Fruit fly (Drosophila melanogaster) whole organism, embryonic: ENCODE results near the gene BomBc3.

Experiments used
- Atf-2 ChIP-seq: fragments of 200-800 bp; sonication (Bioruptor generic); optimal IDR thresholded peaks from 2 replicates; lab custom pipeline; 2016; ENCODE audit warnings: missing biosample characterization, missing genetic modification characterization
- B-H2 ChIP-seq: fragments of 200-800 bp; sonication (Bioruptor generic); optimal IDR thresholded peaks from 2 replicates; lab custom pipeline; 2018; ENCODE audit warnings: missing biosample characterization, mild to moderate bottlenecking, missing genetic modification characterization
- Bdp1 ChIP-seq: fragments of 200-800 bp; sonication (Bioruptor generic); optimal IDR thresholded peaks from 3 replicates; lab custom pipeline; 2016; ENCODE audit warnings: missing biosample characterization, missing genetic modification characterization
- CG1024 ChIP-seq: fragments of 200-800 bp; sonication (Bioruptor generic); IDR thresholded peaks from 2 replicates; pipeline ENCODE4 v1.3.6; 2022; ENCODE audit warnings: missing biosample characterization, missing genetic modification characterization
- CG10979 ChIP-seq: fragments of 200-800 bp; sonication (Bioruptor generic); optimal IDR thresholded peaks from 2 replicates; lab custom pipeline; 2018; ENCODE audit warnings: missing biosample characterization, mild to moderate bottlenecking, missing genetic modification characterization, moderate library complexity
- CG11085 ChIP-seq: fragments of 200-800 bp; sonication (Bioruptor generic); IDR thresholded peaks from 2 replicates; pipeline ENCODE4 v1.3.6; 2022; ENCODE audit warnings: missing biosample characterization, missing genetic modification characterization
- CG12071 ChIP-seq: fragments of 200-800 bp; sonication (Bioruptor generic); optimal IDR thresholded peaks from 3 replicates; lab custom pipeline; 2018; ENCODE audit warnings: missing biosample characterization, mild to moderate bottlenecking, missing genetic modification characterization
- CG12236 ChIP-seq: fragments of 200-800 bp; sonication (Bioruptor generic); optimal IDR thresholded peaks from 2 replicates; lab custom pipeline; 2016; ENCODE audit warnings: missing biosample characterization, missing genetic modification characterization
- CG1603 ChIP-seq: fragments of 200-800 bp; sonication (Bioruptor generic); optimal IDR thresholded peaks from 2 replicates; lab custom pipeline; 2019; ENCODE audit warnings: missing biosample characterization, mild to moderate bottlenecking, missing genetic modification characterization, moderate library complexity
- CG2678 ChIP-seq: fragments of 200-800 bp; sonication (Bioruptor generic); optimal IDR thresholded peaks from 3 replicates; lab custom pipeline; 2019; ENCODE audit warnings: missing biosample characterization, mild to moderate bottlenecking, missing genetic modification characterization, moderate library complexity
- CG33213 ChIP-seq: fragments of 200-800 bp; sonication (Bioruptor generic); optimal IDR thresholded peaks from 3 replicates; lab custom pipeline; 2016; ENCODE audit warnings: missing biosample characterization, missing genetic modification characterization
- CG4282 ChIP-seq: fragments of 200-800 bp; sonication (Bioruptor generic); optimal IDR thresholded peaks from 2 replicates; lab custom pipeline; 2016; ENCODE audit warnings: missing biosample characterization, missing genetic modification characterization
- CG4404 ChIP-seq: fragments of 200-800 bp; sonication (Bioruptor generic); IDR thresholded peaks from 2 replicates; pipeline ENCODE4 v1.3.6; 2022; ENCODE audit warnings: missing biosample characterization, missing genetic modification characterization
- CG4707 ChIP-seq: fragments of 200-800 bp; sonication (Bioruptor generic); optimal IDR thresholded peaks from 2 replicates; lab custom pipeline; 2018; ENCODE audit warnings: missing biosample characterization, mild to moderate bottlenecking, missing genetic modification characterization, moderate library complexity
- CG4730 ChIP-seq: fragments of 200-800 bp; sonication (Bioruptor generic); IDR thresholded peaks from 2 replicates; pipeline ENCODE4 v1.3.6; 2022; ENCODE audit warnings: missing biosample characterization, missing genetic modification characterization
- CG7357 ChIP-seq: fragments of 200-800 bp; sonication (Bioruptor generic); IDR thresholded peaks from 3 replicates; pipeline ENCODE4 v1.3.6; 2022; ENCODE audit warnings: missing biosample characterization, missing genetic modification characterization
- CG7556 ChIP-seq: fragments of 200-800 bp; sonication (Bioruptor generic); optimal IDR thresholded peaks from 2 replicates; lab custom pipeline; 2017; ENCODE audit warnings: missing biosample characterization, mild to moderate bottlenecking, missing genetic modification characterization
- CG7987 ChIP-seq: fragments of 200-800 bp; sonication (Bioruptor generic); optimal IDR thresholded peaks from 2 replicates; lab custom pipeline; 2018; ENCODE audit warnings: missing biosample characterization, mild to moderate bottlenecking, missing genetic modification characterization, moderate library complexity
- CG8290 ChIP-seq, 3 experiments: fragments of 200-800 bp; sonication (Bioruptor generic); optimal IDR thresholded peaks; 2 replicates each; lab custom pipeline; 2016 to 2019; ENCODE audit warnings: missing biosample characterization in 3 of 3, missing genetic modification characterization in 3 of 3, mild to moderate bottlenecking in 2 of 3, moderate library complexity in 1 of 3
- CG9797 ChIP-seq: fragments of 200-800 bp; sonication (Bioruptor generic); optimal IDR thresholded peaks from 3 replicates; lab custom pipeline; 2018; ENCODE audit warnings: missing biosample characterization, mild to moderate bottlenecking, missing genetic modification characterization
- CkIIα-i1 ChIP-seq: fragments of 200-800 bp; sonication (Bioruptor generic); IDR thresholded peaks from 2 replicates; pipeline ENCODE4 v1.3.6; 2022; ENCODE audit warnings: missing biosample characterization, missing genetic modification characterization
- CoRest ChIP-seq: fragments of 200-800 bp; sonication (Bioruptor generic); optimal IDR thresholded peaks from 3 replicates; lab custom pipeline; 2018; ENCODE audit warnings: missing biosample characterization, mild to moderate bottlenecking, missing genetic modification characterization, moderate library complexity
- Dad ChIP-seq: fragments of 200-800 bp; sonication (Bioruptor generic); optimal IDR thresholded peaks from 3 replicates; lab custom pipeline; 2016; ENCODE audit warnings: missing biosample characterization, missing genetic modification characterization
- Dek ChIP-seq: fragments of 200-800 bp; sonication (Bioruptor generic); optimal IDR thresholded peaks from 3 replicates; lab custom pipeline; 2019; ENCODE audit warnings: missing biosample characterization, mild to moderate bottlenecking, missing genetic modification characterization, moderate library complexity
- Doc3 ChIP-seq: fragments of 200-800 bp; sonication (Bioruptor generic); IDR thresholded peaks from 3 replicates; pipeline ENCODE4 v1.3.6; 2022; ENCODE audit warnings: missing biosample characterization, missing genetic modification characterization; ENCODE audit not compliant: partially characterized antibody
- Ets97D ChIP-seq: fragments of 200-800 bp; sonication (Bioruptor generic); optimal IDR thresholded peaks from 3 replicates; lab custom pipeline; 2016; ENCODE audit warnings: missing biosample characterization, missing genetic modification characterization
- Gug ChIP-seq: fragments of 200-800 bp; sonication (Bioruptor generic); IDR thresholded peaks from 4 replicates; pipeline ENCODE4 v1.3.6; 2022; ENCODE audit warnings: missing biosample characterization, missing genetic modification characterization
- HLH3B ChIP-seq: fragments of 200-800 bp; sonication (Bioruptor generic); IDR thresholded peaks from 2 replicates; pipeline ENCODE4 v1.3.6; 2022; ENCODE audit warnings: missing biosample characterization, missing genetic modification characterization
- NFAT ChIP-seq: fragments of 200-800 bp; sonication (Bioruptor generic); IDR thresholded peaks from 2 replicates; pipeline ENCODE4 v1.3.6; 2022; ENCODE audit warnings: missing biosample characterization, missing genetic modification characterization
- Nf-YC ChIP-seq: fragments of 200-800 bp; optimal IDR thresholded peaks from 3 replicates; lab custom pipeline; 2019; ENCODE audit warnings: missing biosample characterization, mild to moderate bottlenecking, missing genetic modification characterization, moderate library complexity
- Stat92E ChIP-seq, 3 experiments: fragments of >200 bp in 2 of 3; fragments of 200-800 bp in 1 of 3; sonication (Bioruptor generic) in 1 of 3; optimal IDR thresholded peaks; 2 replicates each; lab custom pipeline; 2017 to 2019; ENCODE audit warnings: missing biosample characterization in 3 of 3, missing genetic modification characterization in 3 of 3, mild to moderate bottlenecking in 1 of 3, moderate library complexity in 1 of 3
- TFAM ChIP-seq: fragments of 200-800 bp; sonication (Bioruptor generic); optimal IDR thresholded peaks from 2 replicates; lab custom pipeline; 2017; ENCODE audit warnings: missing biosample characterization, missing genetic modification characterization, inconsistent platforms
- chm ChIP-seq: fragments of 200-800 bp; sonication (Bioruptor generic); IDR thresholded peaks from 2 replicates; pipeline ENCODE4 v1.3.6; 2022; ENCODE audit warnings: missing biosample characterization, missing genetic modification characterization
- danr ChIP-seq: fragments of 200-800 bp; sonication (Bioruptor generic); IDR thresholded peaks from 2 replicates; pipeline ENCODE4 v1.3.6; 2022; ENCODE audit warnings: missing biosample characterization, missing genetic modification characterization
- dmrt11E ChIP-seq: fragments of 200-800 bp; sonication (Bioruptor generic); optimal IDR thresholded peaks from 3 replicates; lab custom pipeline; 2018; ENCODE audit warnings: missing biosample characterization, mild to moderate bottlenecking, missing genetic modification characterization, moderate library complexity
- ewg ChIP-seq: fragments of 200-800 bp; sonication (Bioruptor generic); optimal IDR thresholded peaks from 3 replicates; lab custom pipeline; 2017; ENCODE audit warnings: mild to moderate bottlenecking, missing biosample characterization, missing genetic modification reagents, missing genetic modification characterization
- gcm ChIP-seq: fragments of 200-800 bp; sonication (Bioruptor generic); optimal IDR thresholded peaks from 2 replicates; lab custom pipeline; 2019; ENCODE audit warnings: missing biosample characterization, mild to moderate bottlenecking, missing genetic modification characterization, moderate library complexity
- inv ChIP-seq: fragments of 200-800 bp; sonication (Bioruptor generic); IDR thresholded peaks from 2 replicates; pipeline ENCODE4 v1.3.6; 2022; ENCODE audit warnings: missing biosample characterization, missing genetic modification characterization; ENCODE audit not compliant: partially characterized antibody
- kah ChIP-seq: fragments of 200-800 bp; sonication (Bioruptor generic); optimal IDR thresholded peaks from 2 replicates; lab custom pipeline; 2018; ENCODE audit warnings: missing biosample characterization, mild to moderate bottlenecking, missing genetic modification characterization
- lilli ChIP-seq: fragments of 200-800 bp; sonication (Bioruptor generic); optimal IDR thresholded peaks from 3 replicates; lab custom pipeline; 2016; ENCODE audit warnings: missing biosample characterization, missing genetic modification characterization
- nau ChIP-seq: fragments of 200-800 bp; sonication (Bioruptor generic); optimal IDR thresholded peaks from 3 replicates; lab custom pipeline; 2017; ENCODE audit warnings: missing biosample characterization, mild to moderate bottlenecking, missing genetic modification characterization, missing genetic modification reagents
- nom ChIP-seq: fragments of 200-800 bp; sonication (Bioruptor generic); optimal IDR thresholded peaks from 2 replicates; lab custom pipeline; 2017; ENCODE audit warnings: missing biosample characterization, missing genetic modification characterization, mild to moderate bottlenecking, moderate library complexity, missing genetic modification reagents
- p53 ChIP-seq: fragments of 200-800 bp; sonication (Bioruptor generic); optimal IDR thresholded peaks from 2 replicates; lab custom pipeline; 2016; ENCODE audit warnings: missing biosample characterization, missing genetic modification characterization
- pita ChIP-seq: fragments of 200-800 bp; sonication (Bioruptor generic); optimal IDR thresholded peaks from 2 replicates; lab custom pipeline; 2017; ENCODE audit warnings: missing biosample characterization, mild to moderate bottlenecking, missing genetic modification characterization
- prd ChIP-seq, 3 experiments: fragments of >200 bp in 2 of 3; fragments of 200-800 bp in 1 of 3; sonication (Bioruptor generic) in 1 of 3; optimal IDR thresholded peaks in 2 of 3; IDR thresholded peaks in 1 of 3; 2 replicates in 2 of 3; 3 replicates in 1 of 3; pipeline versions ENCODE4 v1.3.6 to Lab custom; 2017 to 2022; ENCODE audit warnings: missing biosample characterization in 1 of 3, missing genetic modification characterization in 1 of 3
- rib ChIP-seq: fragments of 200-800 bp; sonication (Bioruptor generic); IDR thresholded peaks from 2 replicates; pipeline ENCODE4 v1.3.6; 2022; ENCODE audit warnings: missing biosample characterization, missing genetic modification characterization
- scrt ChIP-seq: fragments of 200-800 bp; sonication (Bioruptor generic); optimal IDR thresholded peaks from 2 replicates; lab custom pipeline; 2018; ENCODE audit warnings: missing biosample characterization, mild to moderate bottlenecking, missing genetic modification characterization, moderate library complexity
- sd ChIP-seq: fragments of 200-800 bp; sonication (Bioruptor generic); optimal IDR thresholded peaks from 3 replicates; lab custom pipeline; 2018; ENCODE audit warnings: missing biosample characterization, mild to moderate bottlenecking, missing genetic modification characterization, moderate library complexity
- trem ChIP-seq: fragments of 200-800 bp; optimal IDR thresholded peaks from 3 replicates; lab custom pipeline; 2019; ENCODE audit warnings: missing biosample characterization, mild to moderate bottlenecking, missing genetic modification characterization, moderate library complexity
- zen2 ChIP-seq: fragments of 200-800 bp; sonication (Bioruptor generic); IDR thresholded peaks from 3 replicates; pipeline ENCODE4 v1.3.6; 2022; ENCODE audit warnings: missing biosample characterization, missing genetic modification characterization; ENCODE audit not compliant: partially characterized antibody

BomBc3 gene

dm6 chr3R:22108316-22108715 is 21.4 kb downstream of the BomBc3 start (continued):
- TF ChIP-seq CoRest (tag; lab: Kevin White, UChicago) = peak; percentile 57
- TF ChIP-seq CG4730 (GFP tag; lab: Robert Waterston, UW) = no peak
- TF ChIP-seq CG7556 (GFP tag; lab: Kevin White, UChicago) = no peak
- TF ChIP-seq Nf-YC (tag; lab: Kevin White, UChicago) = no peak
- no peak for TF ChIP-seq nau (GFP tag; lab: Kevin White, UChicago)
- TF ChIP-seq rib (GFP tag; lab: Robert Waterston, UW) = no peak
- peak; percentile 34 for TF ChIP-seq ewg (GFP tag; lab: Kevin White, UChicago)
- TF ChIP-seq CG9797 (GFP tag; lab: Kevin White, UChicago) = no peak
- TF ChIP-seq B-H2 (GFP tag; lab: Kevin White, UChicago) = no peak
- no peak for TF ChIP-seq CG10979 (tag; lab: Kevin White, UChicago)
- TF ChIP-seq CG4282 (GFP tag; lab: Kevin White, UChicago) = no peak
- no peak for TF ChIP-seq Stat92E (GFP tag; optimal IDR thresholded peaks at IDR 0.05; lab: Kevin White, UChicago)
- TF ChIP-seq CG7357 (GFP tag; lab: Robert Waterston, UW) = peak; percentile 36; the same call in 1 of the 3 replicates
- TF ChIP-seq inv (GFP tag; lab: Robert Waterston, UW) = no peak
- no peak for TF ChIP-seq pita (GFP tag; lab: Kevin White, UChicago)
- TF ChIP-seq Dad (GFP tag; lab: Kevin White, UChicago) = no peak
- TF ChIP-seq nom (GFP tag; lab: Kevin White, UChicago) = no peak
- TF ChIP-seq dmrt11E = no peak
- no peak for TF ChIP-seq Doc3 (GFP tag; lab: Robert Waterston, UW)
- no peak for TF ChIP-seq Gug (GFP tag; lab: Robert Waterston, UW)
- no peak for TF ChIP-seq danr (GFP tag; lab: Robert Waterston, UW)
- TF ChIP-seq CG12071 (GFP tag; lab: Kevin White, UChicago) = peak; percentile 83
- TF ChIP-seq prd (optimal IDR thresholded peaks at IDR 0.05; lab: Kevin White, UChicago) = no peak
- peak; percentile 45; the same call in 1 of the 3 replicates for TF ChIP-seq prd (GFP tag; IDR thresholded peaks at IDR 0.05; lab: Robert Waterston, UW)
- TF ChIP-seq lilli (GFP tag; lab: Kevin White, UChicago) = peak; percentile 35
- no peak for TF ChIP-seq trem (tag; lab: Kevin White, UChicago)
- TF ChIP-seq CG1024 (GFP tag; lab: Robert Waterston, UW) = no peak; the same call in 1 of the 2 replicates
- TF ChIP-seq TFAM (GFP tag; lab: Kevin White, UChicago) = no peak
- TF ChIP-seq scrt (GFP tag; lab: Kevin White, UChicago) = peak; percentile 65
- TF ChIP-seq NFAT = no peak
- TF ChIP-seq CG11085 (GFP tag; lab: Robert Waterston, UW) = no peak
- TF ChIP-seq CG2678 (tag; lab: Kevin White, UChicago) = no peak
- TF ChIP-seq CG33213 (GFP tag; lab: Kevin White, UChicago) = no peak
- TF ChIP-seq CkIIα-i1 = no peak
- no peak for TF ChIP-seq sd (tag; lab: Kevin White, UChicago)
- no peak for TF ChIP-seq Atf-2 (GFP tag; lab: Kevin White, UChicago)
- no peak for TF ChIP-seq CG7987
- no peak for TF ChIP-seq zen2
- no peak for TF ChIP-seq Bdp1 (GFP tag; lab: Kevin White, UChicago)
- no peak for TF ChIP-seq CG8290 (GFP tag; optimal IDR thresholded peaks at IDR 0.05; lab: Kevin White, UChicago)
- TF ChIP-seq CG8290 (tag; optimal IDR thresholded peaks at IDR 0.05; lab: Kevin White, UChicago) = no peak
- TF ChIP-seq kah (GFP tag; lab: Kevin White, UChicago) = no peak
- TF ChIP-seq chm (GFP tag; lab: Robert Waterston, UW) = peak; percentile 40; the same call in 1 of the 2 replicates
- TF ChIP-seq CG4707 (GFP tag; lab: Kevin White, UChicago) = no peak
- no peak for TF ChIP-seq CG12236
- no peak for TF ChIP-seq gcm (GFP tag; lab: Kevin White, UChicago)
- TF ChIP-seq HLH3B (GFP tag; lab: Robert Waterston, UW) = peak; percentile 55; the same call in 1 of the 2 replicates
- no peak for TF ChIP-seq Dek (tag; lab: Kevin White, UChicago)
- no peak for TF ChIP-seq Ets97D (GFP tag; lab: Kevin White, UChicago)
- no peak for TF ChIP-seq CG4404 (GFP tag; lab: Robert Waterston, UW)
- peak; percentile 59 for TF ChIP-seq CG1603 (tag; lab: Kevin White, UChicago)
- no peak for TF ChIP-seq p53 (GFP tag; lab: Kevin White, UChicago)
